Fruit fly (Drosophila melanogaster) whole organism, embryonic: ENCODE data around the gene Gnmt.

Experiments used
- Awh ChIP-seq: fragments of 200-800 bp; sonication (Bioruptor generic); IDR thresholded peaks from 2 replicates; pipeline ENCODE4, ENCODE4 v1.3.6; 2022; ENCODE audit warnings: missing biosample characterization, missing genetic modification characterization
- Blimp-1 ChIP-seq: fragments of 200-800 bp; sonication (Bioruptor generic); optimal IDR thresholded peaks from 3 replicates; lab custom pipeline; 2018; ENCODE audit warnings: missing biosample characterization, missing genetic modification characterization, mild to moderate bottlenecking, moderate library complexity, missing genetic modification reagents
- CG12219 ChIP-seq: fragments of 200-800 bp; sonication (Bioruptor generic); optimal IDR thresholded peaks from 3 replicates; lab custom pipeline; 2018; ENCODE audit warnings: missing biosample characterization, mild to moderate bottlenecking, missing genetic modification characterization
- CG14014 ChIP-seq: fragments of 200-800 bp; sonication (Bioruptor generic); IDR thresholded peaks from 2 replicates; pipeline ENCODE4 v1.3.6; 2022; ENCODE audit warnings: missing biosample characterization, missing genetic modification characterization
- CG15073 ChIP-seq: fragments of 200-800 bp; sonication (Bioruptor generic); optimal IDR thresholded peaks from 2 replicates; lab custom pipeline; 2016; ENCODE audit warnings: missing biosample characterization, missing genetic modification characterization
- CG1529 ChIP-seq: fragments of 200-800 bp; sonication (Bioruptor generic); optimal IDR thresholded peaks from 3 replicates; lab custom pipeline; 2018; ENCODE audit warnings: missing biosample characterization, missing genetic modification characterization
- CG15601 ChIP-seq: fragments of 200-800 bp; sonication (Bioruptor generic); optimal IDR thresholded peaks from 3 replicates; lab custom pipeline; 2019; ENCODE audit warnings: missing biosample characterization, mild to moderate bottlenecking, missing genetic modification characterization, moderate library complexity
- CG17612 ChIP-seq: fragments of 200-800 bp; sonication (Bioruptor generic); IDR thresholded peaks from 2 replicates; pipeline ENCODE4 v1.3.6; 2022; ENCODE audit warnings: missing biosample characterization, missing genetic modification characterization
- CG2120 ChIP-seq: fragments of 200-800 bp; sonication (Bioruptor generic); optimal IDR thresholded peaks from 3 replicates; lab custom pipeline; 2016; ENCODE audit warnings: missing biosample characterization, missing genetic modification characterization
- CG5953 ChIP-seq: fragments of 200-800 bp; sonication (Bioruptor generic); IDR thresholded peaks from 2 replicates; pipeline ENCODE4 v1.3.6; 2022; ENCODE audit warnings: missing biosample characterization, missing genetic modification characterization
- CG9797 ChIP-seq: fragments of 200-800 bp; sonication (Bioruptor generic); optimal IDR thresholded peaks from 3 replicates; lab custom pipeline; 2018; ENCODE audit warnings: missing biosample characterization, mild to moderate bottlenecking, missing genetic modification characterization
- CG9932 ChIP-seq: fragments of 200-800 bp; sonication (Bioruptor generic); IDR thresholded peaks from 2 replicates; pipeline ENCODE4 v1.3.6; 2022; ENCODE audit warnings: missing biosample characterization, missing genetic modification characterization
- D19A ChIP-seq: fragments of 200-800 bp; optimal IDR thresholded peaks from 3 replicates; lab custom pipeline; 2019; ENCODE audit warnings: missing biosample characterization, mild to moderate bottlenecking, missing genetic modification characterization, moderate library complexity
- Dad ChIP-seq: fragments of 200-800 bp; sonication (Bioruptor generic); optimal IDR thresholded peaks from 3 replicates; lab custom pipeline; 2016; ENCODE audit warnings: missing biosample characterization, missing genetic modification characterization
- Dp ChIP-seq: fragments of 200-800 bp; sonication (Bioruptor generic); optimal IDR thresholded peaks from 2 replicates; lab custom pipeline; 2018; ENCODE audit warnings: missing biosample characterization, mild to moderate bottlenecking, missing genetic modification characterization, moderate library complexity
- E2f2 ChIP-seq: fragments of 200-800 bp; sonication (Bioruptor generic); IDR thresholded peaks from 2 replicates; pipeline ENCODE4 v1.3.6; 2022; ENCODE audit warnings: missing biosample characterization, missing genetic modification characterization
- MBD-R2 ChIP-seq: fragments of 200-800 bp; sonication (Bioruptor generic); IDR thresholded peaks from 2 replicates; pipeline ENCODE4 v1.3.6; 2022; ENCODE audit warnings: missing biosample characterization, missing genetic modification characterization
- MESR4 ChIP-seq: fragments of 200-800 bp; sonication (Bioruptor generic); optimal IDR thresholded peaks from 2 replicates; lab custom pipeline; 2018; ENCODE audit warnings: missing biosample characterization, mild to moderate bottlenecking, missing genetic modification characterization, moderate library complexity
- Med ChIP-seq: fragments of 200-800 bp; sonication (Bioruptor generic); peaks from one replicate; lab custom pipeline; 2016; ENCODE audit warnings: missing biosample characterization, missing genetic modification characterization, mild to moderate bottlenecking, inconsistent platforms, moderate library complexity
- Myb ChIP-seq: fragments of 200-800 bp; sonication (Bioruptor generic); optimal IDR thresholded peaks from 2 replicates; lab custom pipeline; 2016; ENCODE audit warnings: missing biosample characterization, missing genetic modification characterization
- Xrp1 ChIP-seq: fragments of 200-800 bp; sonication (Bioruptor generic); IDR thresholded peaks from 2 replicates; pipeline ENCODE4 v1.3.6; 2022; ENCODE audit warnings: missing biosample characterization, missing genetic modification characterization
- caup ChIP-seq: fragments of 200-800 bp; sonication (Bioruptor generic); optimal IDR thresholded peaks from 3 replicates; lab custom pipeline; 2017; ENCODE audit warnings: missing biosample characterization, mild to moderate bottlenecking, missing genetic modification characterization, moderate library complexity; ENCODE audit not compliant: severe bottlenecking
- crc ChIP-seq: fragments of 200-800 bp; sonication (Bioruptor generic); optimal IDR thresholded peaks from 2 replicates; lab custom pipeline; 2016; ENCODE audit warnings: missing biosample characterization, missing genetic modification characterization
- crol ChIP-seq: fragments of 200-800 bp; sonication (Bioruptor generic); IDR thresholded peaks from 2 replicates; pipeline ENCODE4 v1.3.6; 2022; ENCODE audit warnings: missing biosample characterization, missing genetic modification characterization
- danr ChIP-seq: fragments of 200-800 bp; sonication (Bioruptor generic); IDR thresholded peaks from 2 replicates; pipeline ENCODE4 v1.3.6; 2022; ENCODE audit warnings: missing biosample characterization, missing genetic modification characterization
- ems ChIP-seq: fragments of 200-800 bp; sonication (Bioruptor generic); optimal IDR thresholded peaks from 3 replicates; lab custom pipeline; 2016; ENCODE audit warnings: missing biosample characterization, missing genetic modification characterization
- eyg ChIP-seq: fragments of 200-800 bp; sonication (Bioruptor generic); optimal IDR thresholded peaks from 3 replicates; lab custom pipeline; 2016; ENCODE audit warnings: missing biosample characterization, missing genetic modification characterization
- fd64A ChIP-seq: fragments of 200-800 bp; sonication (Bioruptor generic); optimal IDR thresholded peaks from 3 replicates; lab custom pipeline; 2018; ENCODE audit warnings: missing biosample characterization, mild to moderate bottlenecking, missing genetic modification characterization
- fu2 ChIP-seq: fragments of 200-800 bp; sonication (Bioruptor generic); optimal IDR thresholded peaks from 2 replicates; lab custom pipeline; 2016; ENCODE audit warnings: missing biosample characterization, missing genetic modification characterization
- gfzf ChIP-seq: fragments of 200-800 bp; sonication (Bioruptor generic); optimal IDR thresholded peaks from 2 replicates; lab custom pipeline; 2016; ENCODE audit warnings: missing biosample characterization, mild to moderate bottlenecking, missing genetic modification characterization, moderate library complexity
- hb ChIP-seq: fragments of 200-800 bp; sonication (Bioruptor generic); IDR thresholded peaks from 3 replicates; pipeline ENCODE4 v1.3.6; 2022; ENCODE audit warnings: missing biosample characterization, missing genetic modification characterization; ENCODE audit not compliant: partially characterized antibody
- jigr1 ChIP-seq: fragments of 200-800 bp; sonication (Bioruptor generic); IDR thresholded peaks from 3 replicates; pipeline ENCODE4 v1.3.6; 2022; ENCODE audit warnings: missing biosample characterization, missing genetic modification characterization
- jing ChIP-seq: fragments of 200-800 bp; sonication (Bioruptor generic); optimal IDR thresholded peaks from 2 replicates; lab custom pipeline; 2018; ENCODE audit warnings: missing biosample characterization, mild to moderate bottlenecking, missing genetic modification characterization
- maf-S ChIP-seq: fragments of 200-800 bp; sonication (Bioruptor generic); optimal IDR thresholded peaks from 2 replicates; lab custom pipeline; 2016; ENCODE audit warnings: missing biosample characterization, missing genetic modification characterization
- pan ChIP-seq, 4 experiments: fragments of >200 bp in 3 of 4; fragments of 200-800 bp in 1 of 4; sonication (Bioruptor generic) in 1 of 4; optimal IDR thresholded peaks in 3 of 4; IDR thresholded peaks in 1 of 4; 2 replicates each; pipeline versions ENCODE4 v1.3.6 to Lab custom; 2017 to 2022; ENCODE audit warnings: missing biosample characterization in 2 of 4, missing genetic modification characterization in 2 of 4, mixed read lengths in 1 of 4
- pzg ChIP-seq: fragments of 200-800 bp; sonication (Bioruptor generic); optimal IDR thresholded peaks from 3 replicates; lab custom pipeline; 2018; ENCODE audit warnings: missing biosample characterization, mild to moderate bottlenecking, missing genetic modification characterization, moderate library complexity
- sens-2 ChIP-seq: fragments of 200-800 bp; sonication (Bioruptor generic); IDR thresholded peaks from 2 replicates; pipeline ENCODE4 v1.3.6; 2022; ENCODE audit warnings: missing biosample characterization, missing genetic modification characterization
- stc ChIP-seq: fragments of 200-800 bp; sonication (Bioruptor generic); IDR thresholded peaks from 2 replicates; pipeline ENCODE4 v1.3.6; 2022; ENCODE audit warnings: missing biosample characterization, missing genetic modification characterization
- stwl ChIP-seq: fragments of 200-800 bp; sonication (Bioruptor generic); optimal IDR thresholded peaks from 3 replicates; lab custom pipeline; 2018; ENCODE audit warnings: missing biosample characterization, mild to moderate bottlenecking, missing genetic modification characterization, moderate library complexity
- tap ChIP-seq: fragments of 200-800 bp; optimal IDR thresholded peaks from 3 replicates; lab custom pipeline; 2019; ENCODE audit warnings: missing biosample characterization, mild to moderate bottlenecking, missing genetic modification characterization, moderate library complexity
- tio ChIP-seq: fragments of 200-800 bp; sonication (Bioruptor generic); optimal IDR thresholded peaks from 2 replicates; lab custom pipeline; 2017; ENCODE audit warnings: missing biosample characterization, missing genetic modification characterization, inconsistent platforms
- trem ChIP-seq: fragments of 200-800 bp; optimal IDR thresholded peaks from 3 replicates; lab custom pipeline; 2019; ENCODE audit warnings: missing biosample characterization, mild to moderate bottlenecking, missing genetic modification characterization, moderate library complexity
- wek ChIP-seq: fragments of 200-800 bp; sonication (Bioruptor generic); optimal IDR thresholded peaks from 3 replicates; lab custom pipeline; 2018; ENCODE audit warnings: missing biosample characterization, mild to moderate bottlenecking, missing genetic modification characterization, moderate library complexity
- zen2 ChIP-seq: fragments of 200-800 bp; sonication (Bioruptor generic); IDR thresholded peaks from 3 replicates; pipeline ENCODE4 v1.3.6; 2022; ENCODE audit warnings: missing biosample characterization, missing genetic modification characterization; ENCODE audit not compliant: partially characterized antibody

The Gnmt gene

DNA sequence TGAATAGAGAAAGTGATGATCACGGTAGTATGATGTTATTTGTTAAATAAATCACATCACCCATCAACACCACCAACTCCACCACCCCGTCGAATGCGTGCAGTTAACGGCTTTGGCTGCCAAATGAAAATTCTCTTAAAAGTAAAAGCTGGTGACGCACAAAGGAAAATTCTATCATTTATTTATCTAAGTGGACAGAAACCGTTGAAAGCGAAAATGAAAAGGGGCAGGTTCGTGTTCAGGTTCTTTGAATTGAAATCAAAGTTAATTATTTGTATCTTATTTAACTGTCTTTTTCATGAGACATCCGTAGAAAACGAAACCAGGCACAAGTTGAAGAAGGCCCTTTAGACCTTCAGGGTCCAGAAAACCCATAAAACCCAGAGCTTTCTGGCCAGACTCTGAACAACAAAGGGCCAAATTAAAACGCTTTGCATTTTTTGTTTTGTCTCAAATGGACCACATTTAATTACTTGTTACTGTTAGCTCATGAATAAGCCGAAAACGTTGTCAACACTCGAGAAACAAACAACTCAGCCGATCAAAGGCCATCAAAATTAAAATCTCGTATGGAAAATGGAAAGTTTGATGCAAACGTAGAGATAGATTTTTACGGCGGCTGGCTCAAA, 8.1 kb upstream of the Gnmt start:
- no peak for TF ChIP-seq tap (tag; lab: Kevin White, UChicago)
- TF ChIP-seq Awh (GFP tag; lab: Robert Waterston, UW) = peak; percentile 73
- peak; percentile 94 for TF ChIP-seq Blimp-1 (GFP tag; lab: Kevin White, UChicago)

DNA sequence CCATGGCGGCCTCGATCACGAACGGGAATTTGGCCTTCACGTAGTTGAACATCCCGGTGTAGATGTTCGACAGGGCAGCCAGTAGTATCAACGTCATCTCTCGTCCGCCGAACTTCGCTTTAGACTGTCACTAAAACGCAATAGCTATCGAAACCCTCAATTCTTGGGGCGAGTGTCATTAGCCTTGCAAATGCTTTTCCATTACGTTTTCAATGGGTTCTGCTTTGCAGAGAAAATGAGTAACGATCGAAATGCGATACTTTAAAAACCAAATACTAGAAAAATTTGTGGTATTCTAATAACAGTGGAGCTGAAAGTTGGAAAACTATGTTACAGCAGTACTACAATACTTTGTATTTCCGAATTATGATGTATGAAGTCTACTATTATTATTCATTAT, 1.8 kb downstream of the Gnmt start, which contains the start of gene CG43630:
CG43630 (minus strand) TSS at position 101 of the 400 bp plus-strand sequence.
- TF ChIP-seq jigr1 (GFP tag; lab: Robert Waterston, UW) = no peak
- TF ChIP-seq Dad (GFP tag; lab: Kevin White, UChicago) = no peak
- TF ChIP-seq CG17612 = no peak
- TF ChIP-seq jing = no peak
- TF ChIP-seq stc (GFP tag; lab: Robert Waterston, UW) = no peak
- TF ChIP-seq crc (GFP tag; lab: Kevin White, UChicago) = no peak
- no peak for TF ChIP-seq caup (GFP tag; lab: Kevin White, UChicago)
- TF ChIP-seq Xrp1 (GFP tag; lab: Robert Waterston, UW) = no peak
- no peak for TF ChIP-seq CG14014 (GFP tag; lab: Robert Waterston, UW)
- no peak for TF ChIP-seq danr (GFP tag; lab: Robert Waterston, UW)
- no peak for TF ChIP-seq CG9932
- TF ChIP-seq, all 482 proteins: peak for 0

DNA sequence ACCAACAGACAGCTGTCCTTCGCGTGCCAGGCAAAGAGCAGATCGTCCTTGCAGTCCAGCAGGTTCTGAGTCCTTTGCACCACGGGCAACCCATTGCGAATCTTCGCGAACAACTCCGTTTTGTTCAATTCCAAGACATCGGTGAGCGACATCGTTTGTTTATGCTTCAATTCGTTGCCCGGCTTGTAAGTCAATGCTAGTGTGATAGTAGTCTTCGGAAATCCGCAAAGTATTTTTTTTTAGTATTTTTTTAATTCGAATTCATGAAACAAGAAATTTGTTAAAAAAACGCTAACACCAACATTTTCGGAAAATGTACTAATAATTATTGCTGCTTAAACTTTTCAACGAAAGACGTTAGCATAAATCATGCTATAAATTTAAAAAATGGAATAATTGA, 4.4 kb downstream of the Gnmt start, which contains the start of gene mbo:
mbo (minus strand) TSS at position 203 of the 400 bp plus-strand sequence.
- TF ChIP-seq E2f2 (GFP tag; lab: Robert Waterston, UW) = peak; percentile 35; the same call in 1 of the 2 replicates
- peak; percentile 38 for TF ChIP-seq MESR4
- peak; percentile 81 for TF ChIP-seq MBD-R2 (GFP tag; lab: Robert Waterston, UW)
- no peak for TF ChIP-seq CG1529 (GFP tag; lab: Kevin White, UChicago)
- TF ChIP-seq CG15601 (tag; lab: Kevin White, UChicago) = peak; percentile 74
- peak; percentile 3 for TF ChIP-seq Med (GFP tag; lab: Kevin White, UChicago)
- TF ChIP-seq CG9797 (GFP tag; lab: Kevin White, UChicago) = peak; percentile 55
- peak; percentile 85 for TF ChIP-seq stwl (tag; lab: Kevin White, UChicago)
- no peak for TF ChIP-seq zen2
- TF ChIP-seq hb (GFP tag; lab: Robert Waterston, UW) = no peak
- TF ChIP-seq CG15073 (GFP tag; lab: Kevin White, UChicago) = no peak
- TF ChIP-seq gfzf = peak; percentile 76
- TF ChIP-seq sens-2 (GFP tag; lab: Robert Waterston, UW) = no peak
- TF ChIP-seq Myb (GFP tag; lab: Kevin White, UChicago) = peak; percentile 13
- TF ChIP-seq pan (optimal IDR thresholded peaks at IDR 0.05; lab: Kevin White, UChicago) = no peak
- no peak for TF ChIP-seq pan (GFP tag; optimal IDR thresholded peaks at IDR 0.05 in 1 of 2, IDR thresholded peaks at IDR 0.05 in 1 of 2)
- TF ChIP-seq pzg = peak; percentile 25
- peak; percentile 34 for TF ChIP-seq trem (tag; lab: Kevin White, UChicago)
- peak; percentile 36 for TF ChIP-seq Dp

- TF ChIP-seq CG2120 (GFP tag; lab: Kevin White, UChicago) = no peak
- no peak for TF ChIP-seq CG5953 (GFP tag; lab: Robert Waterston, UW)
- no peak for TF ChIP-seq wek (GFP tag; lab: Kevin White, UChicago)
- no peak for TF ChIP-seq maf-S
- TF ChIP-seq crol = no peak
- no peak for TF ChIP-seq tio (GFP tag; lab: Kevin White, UChicago)
- TF ChIP-seq CG12219 (GFP tag; lab: Kevin White, UChicago) = no peak
- no peak for TF ChIP-seq D19A (tag; lab: Kevin White, UChicago)
- no peak for TF ChIP-seq fu2 (GFP tag; lab: Kevin White, UChicago)
- no peak for TF ChIP-seq ems
- TF ChIP-seq eyg = no peak
- TF ChIP-seq fd64A (GFP tag; lab: Kevin White, UChicago) = no peak
- TF ChIP-seq, all 482 proteins: peak for 0
Observed at dm6 chr3R:12681275-12681674, 6.9 kb downstream of the Gnmt start, which contains the start of gene Cyp313a4. TSS of gene Cyp313a4 (minus strand) at chr3R:12681375.
